Fruit fly (Drosophila melanogaster): ENCODE data around the gene dpr19.
A peak's percentile ranks its signal among the peaks of the same experiment; 100 is the strongest.

The dpr19 gene

dm6 chr2L:10344029-10344606 lies 31.9 kb upstream of the dpr19 start, which contains the start of gene Frmd5 (continued):
- TF ChIP-seq crp (GFP tag; optimal IDR thresholded peaks at IDR 0.05) (peak in 1 of 2 experiments; percentile 54), zen2 (GFP tag; IDR thresholded peaks at IDR 0.05; ENCODE audit: partially characterized antibody) (0 out of 3 replicates have a peak, but pooled peaks have one; percentile 28), CG14860 (GFP tag; IDR thresholded peaks at IDR 0.05; ENCODE audit: partially characterized antibody) (peak; percentile 65), CG8089 (GFP tag; optimal IDR thresholded peaks at IDR 0.05) (no peak)

- TF ChIP-seq gsb (GFP tag; IDR thresholded peaks at IDR 0.05) = no peak
- TF ChIP-seq danr (GFP tag; IDR thresholded peaks at IDR 0.05) = no peak
- TF ChIP-seq CG8944 (GFP tag; optimal IDR thresholded peaks at IDR 0.05) = no peak
- TF ChIP-seq CG42726 (GFP tag; IDR thresholded peaks at IDR 0.05; ENCODE audit: partially characterized antibody) = no peak
- no peak for TF ChIP-seq lilli (GFP tag; optimal IDR thresholded peaks at IDR 0.05)
- no peak for TF ChIP-seq Six4 (GFP tag; optimal IDR thresholded peaks at IDR 0.05)
- no peak for TF ChIP-seq CG8281 (tag; optimal IDR thresholded peaks at IDR 0.05)
- TF ChIP-seq CG13424 (tag; optimal IDR thresholded peaks at IDR 0.05) = peak; percentile 30
- no peak for TF ChIP-seq ato (GFP tag; IDR thresholded peaks at IDR 0.05; ENCODE audit: partially characterized antibody)
- no peak for TF ChIP-seq dimm (GFP tag; IDR thresholded peaks at IDR 0.05)
- peak; percentile 25 for TF ChIP-seq Oli (tag; optimal IDR thresholded peaks at IDR 0.05)
- no peak for TF ChIP-seq Dp (GFP tag; optimal IDR thresholded peaks at IDR 0.05)
- no peak for TF ChIP-seq CG4617 (GFP tag; optimal IDR thresholded peaks at IDR 0.05; ENCODE audit: borderline replicate concordance)
- TF ChIP-seq CG17829 (tag; optimal IDR thresholded peaks at IDR 0.05) = peak; percentile 36
- peak; percentile 12 for TF ChIP-seq CG2202 (tag; optimal IDR thresholded peaks at IDR 0.05)
- peak; percentile 14 for TF ChIP-seq az2 (GFP tag; optimal IDR thresholded peaks at IDR 0.05)
- TF ChIP-seq al (GFP tag; IDR thresholded peaks at IDR 0.05) = no peak
- TF ChIP-seq CG6175 (GFP tag; IDR thresholded peaks at IDR 0.05) = no peak
- no peak for TF ChIP-seq slou (GFP tag; optimal IDR thresholded peaks at IDR 0.05)
- no peak for TF ChIP-seq cg (GFP tag; optimal IDR thresholded peaks at IDR 0.05)
- no peak for TF ChIP-seq CG12942 (GFP tag; optimal IDR thresholded peaks at IDR 0.05)
- no peak for TF ChIP-seq CrebB (tag; optimal IDR thresholded peaks at IDR 0.05)
- TF ChIP-seq CG4730 (GFP tag; IDR thresholded peaks at IDR 0.05) = 0 out of 2 replicates have a peak, but pooled peaks have one; percentile 9
- no peak for TF ChIP-seq MESR4 (GFP tag; optimal IDR thresholded peaks at IDR 0.05)
- TF ChIP-seq Bteb2 (GFP tag; optimal IDR thresholded peaks at IDR 0.05) = no peak
- peak; percentile 25 for TF ChIP-seq CG10267 (tag; optimal IDR thresholded peaks at IDR 0.05)
- peak; percentile 65 for TF ChIP-seq dmrt11E (tag; optimal IDR thresholded peaks at IDR 0.05)
- TF ChIP-seq CG8924 (tag; optimal IDR thresholded peaks at IDR 0.05) = peak; percentile 17
- no peak for TF ChIP-seq D (optimal IDR thresholded peaks at IDR 0.05)
- peak; percentile 20 for TF ChIP-seq D (GFP tag; optimal IDR thresholded peaks at IDR 0.05)
- no peak for TF ChIP-seq CG11560 (tag; IDR thresholded peaks at IDR 0.05)
- no peak for TF ChIP-seq Sox102F (GFP tag; optimal IDR thresholded peaks at IDR 0.05)
- TF ChIP-seq CG4854 (GFP tag; optimal IDR thresholded peaks at IDR 0.05) = no peak
- TF ChIP-seq CG18764 (GFP tag; optimal IDR thresholded peaks at IDR 0.05) = no peak
- no peak for TF ChIP-seq CG3281 (GFP tag; optimal IDR thresholded peaks at IDR 0.05)
- no peak for TF ChIP-seq CG11247 (GFP tag; IDR thresholded peaks at IDR 0.05)
- peak; percentile 23 for TF ChIP-seq CG12391 (tag; optimal IDR thresholded peaks at IDR 0.05)
- no peak for TF ChIP-seq trh (GFP tag; optimal IDR thresholded peaks at IDR 0.05)
- peak; percentile 15 for TF ChIP-seq Ets65A (GFP tag)
- TF ChIP-seq pum (GFP tag; optimal IDR thresholded peaks at IDR 0.05) = peak; percentile 14
- TF ChIP-seq so (GFP tag; IDR thresholded peaks at IDR 0.05) = no peak
- no peak for TF ChIP-seq CG17186 (GFP tag; optimal IDR thresholded peaks at IDR 0.05)
- no peak for TF ChIP-seq mld (GFP tag; IDR thresholded peaks at IDR 0.05; ENCODE audit: partially characterized antibody)
- TF ChIP-seq Tbp (GFP tag; optimal IDR thresholded peaks at IDR 0.05) = no peak
- TF ChIP-seq H15 (GFP tag; IDR thresholded peaks at IDR 0.05) = no peak
These were observed 24.8 kb upstream of the dpr19 start for dm6 chr2L:10351130-10351529.
